Worm (Caenorhabditis elegans): ENCODE results near the gene Y32F6A.5.

Gene Y32F6A.5

DNA sequence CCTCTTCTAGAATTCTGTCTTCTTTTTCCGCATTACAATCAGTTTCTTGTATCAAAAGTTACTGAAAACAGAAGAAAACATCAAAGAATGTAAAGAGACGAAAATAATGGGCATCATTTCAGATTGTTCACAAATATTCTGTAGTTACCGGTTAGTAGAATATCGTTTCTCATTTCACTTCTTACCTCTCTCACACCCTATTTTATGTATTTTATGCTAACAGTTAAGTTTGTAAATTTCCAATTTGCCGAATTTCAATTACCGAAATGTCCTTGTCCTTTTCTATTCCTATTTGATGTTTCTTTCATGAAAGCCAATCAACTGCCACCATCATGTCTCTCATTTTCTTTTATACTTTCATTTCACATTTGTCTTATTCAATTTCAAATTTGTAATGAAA is 29.9 kb downstream of the Y32F6A.5 start:
- TF ChIP-seq lin-13 (GFP tag; optimal IDR thresholded peaks at IDR 0.05) (no peak), unc-55 (GFP tag; optimal IDR thresholded peaks at IDR 0.05) (no peak), sma-3 (GFP tag; optimal IDR thresholded peaks at IDR 0.05) (peak; percentile 16), mab-5 (tag; optimal IDR thresholded peaks at IDR 0.05) (no peak), nhr-25 (tag; optimal IDR thresholded peaks at IDR 0.05) (peak; percentile 76), gmeb-1 (tag; optimal IDR thresholded peaks at IDR 0.05) (no peak), ZK546.5 (tag; optimal IDR thresholded peaks at IDR 0.05) (no peak), nhr-12 (tag; optimal IDR thresholded peaks at IDR 0.05) (no peak), unc-62 (GFP tag; optimal IDR thresholded peaks at IDR 0.05) (no peak), blmp-1 (tag; optimal IDR thresholded peaks at IDR 0.05; ENCODE audit: insufficient read depth) (peak; percentile 25)

DNA sequence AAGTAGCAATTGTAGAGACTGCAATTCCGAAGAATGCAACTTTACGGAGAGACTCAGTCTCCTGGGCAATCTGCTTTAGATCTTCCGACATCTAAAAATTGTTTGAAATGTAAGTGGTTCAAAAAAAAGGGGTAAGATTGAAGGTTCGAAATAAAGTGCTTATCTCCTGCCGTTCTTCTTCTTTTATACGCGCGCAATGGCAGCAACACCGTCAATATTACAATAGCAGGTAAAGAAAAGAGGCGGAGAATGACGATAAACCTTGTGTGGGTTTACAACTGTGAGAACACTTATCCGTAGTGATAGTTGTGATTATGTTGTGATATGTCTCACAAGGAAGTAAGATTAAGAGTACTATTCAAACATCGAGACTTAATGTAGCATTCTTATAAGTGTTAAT is 31.6 kb downstream of the Y32F6A.5 start, which contains the start of gene col-13:
col-13 (minus strand) TSS at position 101 of the 400 bp plus-strand sequence.
- TF ChIP-seq Y55F3AM.14 (GFP tag; optimal IDR thresholded peaks at IDR 0.05) (no peak), ceh-82 (tag; optimal IDR thresholded peaks at IDR 0.05) (no peak), peb-1 (tag; optimal IDR thresholded peaks at IDR 0.05) (no peak), ztf-4 (tag; optimal IDR thresholded peaks at IDR 0.05) (no peak), sma-9 (GFP tag; optimal IDR thresholded peaks at IDR 0.05) (no peak), sma-9 (tag; optimal IDR thresholded peaks at IDR 0.05) (no peak), aly-2 (tag; optimal IDR thresholded peaks at IDR 0.05) (no peak), sem-4 (tag; optimal IDR thresholded peaks at IDR 0.05) (no peak), gmeb-1 (tag; optimal IDR thresholded peaks at IDR 0.05) (no peak), zag-1 (tag; optimal IDR thresholded peaks at IDR 0.05) (no peak), fos-1 (tag; optimal IDR thresholded peaks at IDR 0.05) (no peak), nhr-11 (tag; optimal IDR thresholded peaks at IDR 0.05) (no peak), nhr-21 (tag; optimal IDR thresholded peaks at IDR 0.05) (no peak), nhr-12 (tag; optimal IDR thresholded peaks at IDR 0.05) (no peak), F13H6.1 (tag; optimal IDR thresholded peaks at IDR 0.05) (no peak), blmp-1 (tag; optimal IDR thresholded peaks at IDR 0.05; ENCODE audit: insufficient read depth) (no peak), ZK546.5 (tag; optimal IDR thresholded peaks at IDR 0.05) (no peak), nhr-6 (tag; optimal IDR thresholded peaks at IDR 0.05) (no peak)

DNA sequence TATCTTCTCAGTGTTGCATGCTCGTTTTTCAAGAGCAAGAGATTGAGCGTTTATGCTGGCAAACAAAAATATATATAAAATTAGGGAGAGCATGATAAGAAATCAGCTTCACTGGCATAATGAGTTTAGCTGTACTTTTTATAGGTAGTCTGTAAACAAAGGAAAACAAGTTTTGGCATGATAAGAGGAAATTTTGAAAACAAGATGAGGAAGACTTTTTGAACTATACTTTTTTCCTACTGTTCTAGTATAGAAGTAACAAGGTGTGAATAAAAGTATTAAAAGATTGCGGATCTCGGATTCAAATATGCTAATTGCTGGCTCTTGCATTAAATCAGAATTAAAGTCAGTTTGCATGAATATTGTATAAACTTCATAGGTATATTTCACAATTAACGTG is 34.4 kb downstream of the Y32F6A.5 start, which contains the start of gene F15H10.5:
F15H10.5 (minus strand) TSS at position 101 of the 400 bp plus-strand sequence.
- TF ChIP-seq ceh-82 (tag; optimal IDR thresholded peaks at IDR 0.05) (no peak), blmp-1 (tag; optimal IDR thresholded peaks at IDR 0.05; ENCODE audit: insufficient read depth) (no peak), F13H6.1 (tag; optimal IDR thresholded peaks at IDR 0.05) (no peak), nhr-10 (tag; optimal IDR thresholded peaks at IDR 0.05) (no peak), skn-1 (tag; optimal IDR thresholded peaks at IDR 0.05) (no peak), lin-39 (tag; optimal IDR thresholded peaks at IDR 0.05) (no peak), elt-1 (tag; optimal IDR thresholded peaks at IDR 0.05) (no peak), dmd-4 (tag; optimal IDR thresholded peaks at IDR 0.05) (no peak), lsy-2 (tag; optimal IDR thresholded peaks at IDR 0.05) (no peak), nhr-237 (tag; optimal IDR thresholded peaks at IDR 0.05) (no peak), gmeb-1 (tag; optimal IDR thresholded peaks at IDR 0.05) (no peak), nhr-129 (tag; optimal IDR thresholded peaks at IDR 0.05) (no peak), nhr-77 (tag; optimal IDR thresholded peaks at IDR 0.05) (no peak), crh-2 (tag; optimal IDR thresholded peaks at IDR 0.05) (no peak), ceh-16 (tag; optimal IDR thresholded peaks at IDR 0.05) (no peak), unc-39 (tag; optimal IDR thresholded peaks at IDR 0.05) (no peak), nhr-6 (tag; optimal IDR thresholded peaks at IDR 0.05) (no peak), snpc-4 (tag; optimal IDR thresholded peaks at IDR 0.05) (no peak)

DNA sequence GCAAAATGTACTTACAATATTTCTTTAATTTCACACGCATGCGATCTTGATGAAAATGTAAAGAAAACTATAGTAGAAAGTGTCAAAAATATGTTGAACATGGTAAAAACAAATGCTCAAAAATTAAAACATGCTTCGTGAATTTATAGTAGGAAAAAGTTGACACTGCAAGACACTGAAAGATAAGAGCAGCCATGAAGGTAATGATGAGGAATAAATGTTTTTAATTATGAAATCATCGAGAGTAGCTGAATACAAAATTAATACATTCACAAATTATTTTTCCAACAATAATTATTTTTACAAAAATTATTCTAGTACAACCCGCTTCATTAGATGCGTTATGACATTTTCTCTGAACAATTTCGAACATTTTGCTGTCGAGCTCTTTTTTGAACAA is 36.5 kb downstream of the Y32F6A.5 start, which contains the start of gene F15H10.10:
F15H10.10 (minus strand) TSS at position 101 of the 400 bp plus-strand sequence.
- TF ChIP-seq egl-27 (tag; optimal IDR thresholded peaks at IDR 0.05): no peak

DNA sequence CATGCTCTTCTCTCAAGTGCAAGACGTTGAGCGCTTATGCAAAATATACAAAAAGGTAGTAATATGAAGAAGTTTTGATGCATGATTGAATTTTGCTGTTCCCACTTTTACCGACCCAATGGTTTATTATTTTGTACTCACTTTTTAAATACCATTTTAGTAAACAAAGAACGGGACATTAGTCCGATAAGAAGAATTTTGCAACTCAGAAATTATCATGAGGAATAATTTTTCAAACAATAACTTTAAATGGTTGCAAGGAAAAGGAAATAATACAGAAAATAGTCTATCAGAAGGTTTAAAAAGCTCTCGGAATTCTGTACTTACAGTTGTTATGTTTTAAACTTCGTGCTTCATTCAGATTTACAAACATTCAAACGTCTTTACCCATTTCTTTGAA is 38.8 kb downstream of the Y32F6A.5 start, which contains the start of gene F15H10.9:
F15H10.9 (minus strand) TSS at position 101 of the 400 bp plus-strand sequence.
- TF ChIP-seq nhr-237 (tag; optimal IDR thresholded peaks at IDR 0.05): no peak
- no peak for TF ChIP-seq sma-3 (GFP tag; optimal IDR thresholded peaks at IDR 0.05)
- TF ChIP-seq elt-3 (tag; optimal IDR thresholded peaks at IDR 0.05): no peak
